Worm (Caenorhabditis elegans) whole organism, L3 larva: ENCODE data around the gene F57B7.2.
"Not testable (repeated sequence)": the region's sequence is repeated elsewhere in the genome, so short reads cannot be mapped to it uniquely, and the experiment has no call there.

Source experiments
- R02D3.7 ChIP-seq: fragments of 150-350 bp; optimal IDR thresholded peaks from 2 replicates; lab custom pipeline; 2014; ENCODE audit warnings: missing biosample characterization, missing genetic modification characterization
- aly-2 ChIP-seq: fragments of 150-350 bp; optimal IDR thresholded peaks from 2 replicates; lab custom pipeline; 2014; ENCODE audit warnings: missing biosample characterization, missing genetic modification characterization
- ceh-16 ChIP-seq: sonication (generic microtip); optimal IDR thresholded peaks from 2 replicates; lab custom pipeline; 2017; ENCODE audit warnings: missing biosample characterization, missing genetic modification characterization
- ceh-9 ChIP-seq: sonication (generic microtip); optimal IDR thresholded peaks from 2 replicates; lab custom pipeline; 2018; ENCODE audit warnings: missing biosample characterization, missing genetic modification characterization
- daf-12 ChIP-seq: fragments of 150-350 bp; optimal IDR thresholded peaks from 2 replicates; lab custom pipeline; 2014; ENCODE audit warnings: missing biosample characterization, missing genetic modification reagents, missing genetic modification characterization
- elt-1 ChIP-seq: fragments of 150-350 bp; optimal IDR thresholded peaks from 2 replicates; lab custom pipeline; 2014; ENCODE audit warnings: missing biosample characterization, missing genetic modification characterization
- elt-2 ChIP-seq: sonication (generic microtip); optimal IDR thresholded peaks from 2 replicates; lab custom pipeline; 2016; ENCODE audit warnings: missing genetic modification reagents, mild to moderate bottlenecking, missing genetic modification characterization, missing compliant biosample characterization
- elt-3 ChIP-seq, 3 experiments: fragments of 150-350 bp in 1 of 3; sonication (generic microtip) in 2 of 3; optimal IDR thresholded peaks; 2 replicates in 2 of 3; 4 replicates in 1 of 3; lab custom pipeline; 2014 to 2017; ENCODE audit warnings: missing biosample characterization in 3 of 3, missing genetic modification characterization in 3 of 3
- eor-1 ChIP-seq, 2 experiments: fragments of 150-350 bp; optimal IDR thresholded peaks; 2 replicates each; lab custom pipeline; 2014 to 2018; ENCODE audit warnings: missing biosample characterization in 2 of 2, missing genetic modification characterization in 2 of 2
- fkh-10 ChIP-seq: sonication (generic microtip); optimal IDR thresholded peaks from 2 replicates; lab custom pipeline; 2017; ENCODE audit warnings: missing biosample characterization, missing genetic modification reagents, missing genetic modification characterization
- fkh-2 ChIP-seq: fragments of 150-350 bp; optimal IDR thresholded peaks from 2 replicates; lab custom pipeline; 2014; ENCODE audit warnings: missing biosample characterization, missing genetic modification reagents, missing genetic modification characterization
- fos-1 ChIP-seq: fragments of 150-350 bp; optimal IDR thresholded peaks from 2 replicates; lab custom pipeline; 2014; ENCODE audit warnings: missing biosample characterization, missing genetic modification characterization
- hmg-11 ChIP-seq: sonication (generic microtip); optimal IDR thresholded peaks from 2 replicates; lab custom pipeline; 2016; ENCODE audit warnings: missing genetic modification characterization, missing compliant biosample characterization
- jun-1 ChIP-seq: fragments of 150-350 bp; optimal IDR thresholded peaks from 2 replicates; lab custom pipeline; 2014; ENCODE audit warnings: missing biosample characterization, missing genetic modification reagents, missing genetic modification characterization
- lsy-12 ChIP-seq: sonication (generic microtip); optimal IDR thresholded peaks from 2 replicates; lab custom pipeline; 2016; ENCODE audit warnings: mild to moderate bottlenecking, missing genetic modification characterization, missing compliant biosample characterization
- mdl-1 ChIP-seq: fragments of 150-350 bp; optimal IDR thresholded peaks from 2 replicates; lab custom pipeline; 2014; ENCODE audit warnings: missing biosample characterization, missing genetic modification characterization
- mml-1 ChIP-seq: fragments of 150-350 bp; sonication (generic microtip); optimal IDR thresholded peaks from 3 replicates; lab custom pipeline; 2014; ENCODE audit warnings: missing biosample characterization, missing genetic modification characterization
- nhr-11 ChIP-seq: fragments of 150-350 bp; optimal IDR thresholded peaks from 2 replicates; lab custom pipeline; 2014; ENCODE audit warnings: missing biosample characterization, missing genetic modification characterization
- nhr-237 ChIP-seq: fragments of 150-350 bp; optimal IDR thresholded peaks from 2 replicates; lab custom pipeline; 2014; ENCODE audit warnings: missing biosample characterization, missing genetic modification characterization
- nhr-28 ChIP-seq: fragments of 150-350 bp; optimal IDR thresholded peaks from 2 replicates; lab custom pipeline; 2014; ENCODE audit warnings: missing biosample characterization, missing genetic modification characterization
- nhr-67 ChIP-seq: fragments of 150-350 bp; optimal IDR thresholded peaks from 2 replicates; lab custom pipeline; 2014; ENCODE audit warnings: missing biosample characterization, missing genetic modification characterization
- nhr-77 ChIP-seq: fragments of 150-350 bp; optimal IDR thresholded peaks from 2 replicates; lab custom pipeline; 2014; ENCODE audit warnings: missing biosample characterization, missing genetic modification characterization
- pha-4 ChIP-seq: fragments of 150-350 bp; optimal IDR thresholded peaks from 2 replicates; lab custom pipeline; 2014; ENCODE audit warnings: missing biosample characterization, missing genetic modification reagents, missing genetic modification characterization
- pqm-1 ChIP-seq: fragments of 150-350 bp; optimal IDR thresholded peaks from 2 replicates; lab custom pipeline; 2017; ENCODE audit warnings: missing biosample characterization, missing genetic modification characterization, inconsistent platforms
- sea-2 ChIP-seq: fragments of 150-350 bp; sonication (generic microtip); optimal IDR thresholded peaks from 4 replicates; lab custom pipeline; 2014; ENCODE audit warnings: missing biosample characterization, missing genetic modification reagents, missing genetic modification characterization
- snpc-4 ChIP-seq: fragments of 150-350 bp; optimal IDR thresholded peaks from 2 replicates; lab custom pipeline; 2014; ENCODE audit warnings: missing biosample characterization, missing genetic modification characterization
- tbx-2 ChIP-seq: sonication (generic microtip); optimal IDR thresholded peaks from 2 replicates; lab custom pipeline; 2016; ENCODE audit warnings: mild to moderate bottlenecking, missing genetic modification characterization, missing compliant biosample characterization
- zag-1 ChIP-seq: fragments of 150-350 bp; optimal IDR thresholded peaks from 2 replicates; lab custom pipeline; 2014; ENCODE audit warnings: missing biosample characterization, missing genetic modification characterization
- ztf-11 ChIP-seq: fragments of 150-350 bp; optimal IDR thresholded peaks from 2 replicates; lab custom pipeline; 2014; ENCODE audit warnings: missing biosample characterization, missing genetic modification characterization

Gene F57B7.2

DNA sequence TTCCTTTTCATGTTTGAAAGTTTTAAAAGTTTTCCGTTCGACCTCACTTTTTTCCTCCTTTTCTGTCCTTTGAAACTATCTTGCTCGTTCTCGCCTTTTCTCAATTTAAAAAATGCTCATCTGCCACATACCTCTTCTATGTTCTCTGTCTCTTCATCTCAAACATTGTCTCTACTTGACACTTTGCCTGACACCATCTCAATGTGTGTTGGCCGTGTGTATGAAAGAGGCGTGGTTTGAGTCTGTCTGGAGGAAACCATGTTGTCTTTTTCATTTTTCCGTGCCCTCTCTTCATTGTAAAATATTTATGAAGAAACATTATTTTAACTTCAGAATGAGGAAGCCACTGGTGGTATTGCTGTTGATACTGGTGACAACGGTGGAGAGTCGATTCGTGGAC is 36.2 kb downstream of the F57B7.2 start, which contains the start of gene K03B8.6:
Gene K03B8.6, plus strand, starts transcription at position 334 of the 400 bp plus-strand sequence.
- TF ChIP-seq ztf-11 = no peak
- no peak for TF ChIP-seq nhr-11 (tag; lab: Kevin White, UChicago)
- TF ChIP-seq elt-1 (tag; lab: Kevin White, UChicago) = no peak
- TF ChIP-seq fkh-10 = no peak
- no peak for TF ChIP-seq jun-1 (tag; lab: Kevin White, UChicago)
- TF ChIP-seq nhr-237 (tag; lab: Kevin White, UChicago) = no peak
- TF ChIP-seq ceh-9 (tag; lab: Kevin White, UChicago) = no peak
- no peak for TF ChIP-seq daf-12
- TF ChIP-seq elt-2 (tag; lab: Kevin White, UChicago) = no peak
- TF ChIP-seq eor-1 (tag; optimal IDR thresholded peaks at IDR 0.05; lab: Kevin White, UChicago) = no peak
- no peak for TF ChIP-seq sea-2 (GFP tag; lab: Kevin White, UChicago)
- no peak for TF ChIP-seq lsy-12 (tag; lab: Kevin White, UChicago)
- no peak for TF ChIP-seq fkh-2 (tag; lab: Kevin White, UChicago)
- TF ChIP-seq aly-2 (tag; lab: Kevin White, UChicago) = no peak
- TF ChIP-seq, all 47 proteins: peak for 0

DNA sequence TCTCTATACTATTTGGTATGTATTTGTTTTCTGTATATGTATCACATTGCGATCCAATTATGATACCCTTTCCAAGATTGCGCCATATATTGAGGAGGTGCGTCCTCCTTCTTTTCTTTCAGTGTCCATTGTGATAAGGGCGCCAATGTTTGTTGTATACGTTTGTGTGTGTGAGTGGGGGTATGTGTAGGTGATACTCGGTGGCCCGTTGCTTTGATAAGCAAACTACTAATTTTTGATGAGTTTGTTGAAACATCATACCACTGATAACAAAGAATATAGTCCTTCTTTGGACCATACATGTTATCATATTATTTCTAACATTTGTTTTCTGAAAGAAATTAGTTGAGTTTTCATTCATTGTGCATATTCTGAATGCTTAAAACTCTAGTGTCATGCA is 39.7 kb downstream of the F57B7.2 start:
- TF ChIP-seq elt-2 (tag; lab: Kevin White, UChicago) (peak; percentile 90), R02D3.7 (tag; lab: Kevin White, UChicago) (no peak), pqm-1 (tag; lab: Kevin White, UChicago) (peak; percentile 64), nhr-67 (tag; lab: Kevin White, UChicago) (no peak), daf-12 (no peak), elt-1 (tag; lab: Kevin White, UChicago) (no peak), fos-1 (tag; lab: Kevin White, UChicago) (no peak), zag-1 (tag; lab: Kevin White, UChicago) (no peak), nhr-11 (tag; lab: Kevin White, UChicago) (no peak), lsy-12 (tag; lab: Kevin White, UChicago) (no peak), snpc-4 (tag; lab: Kevin White, UChicago) (no peak), hmg-11 (no peak)
- TF ChIP-seq, all 47 proteins: peak for 2

DNA sequence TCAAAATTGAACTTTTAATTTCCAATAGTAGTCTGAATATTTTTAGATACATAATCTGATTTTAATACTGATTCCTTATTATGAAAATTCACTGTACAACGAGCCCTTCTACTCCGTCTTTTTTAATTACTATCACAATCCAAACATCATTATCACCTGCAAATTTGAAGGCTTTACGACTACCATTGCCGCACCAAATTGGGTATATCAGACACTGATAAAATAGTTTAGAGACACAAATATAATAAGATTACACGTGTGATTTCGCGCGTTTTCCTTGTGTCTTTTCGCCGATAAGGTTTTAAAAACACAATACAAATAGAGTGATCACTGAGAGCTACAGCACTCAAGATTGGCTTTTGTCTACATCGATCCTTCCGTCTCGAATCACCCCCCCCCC is 40.3 kb downstream of the F57B7.2 start:
- TF ChIP-seq tbx-2 = no peak
- no peak for TF ChIP-seq snpc-4 (tag; lab: Kevin White, UChicago)
- TF ChIP-seq elt-2 (tag; lab: Kevin White, UChicago) = peak; percentile 81
- peak; percentile 76 for TF ChIP-seq pqm-1 (tag; lab: Kevin White, UChicago)
- TF ChIP-seq, all 47 proteins: peak for 2

DNA sequence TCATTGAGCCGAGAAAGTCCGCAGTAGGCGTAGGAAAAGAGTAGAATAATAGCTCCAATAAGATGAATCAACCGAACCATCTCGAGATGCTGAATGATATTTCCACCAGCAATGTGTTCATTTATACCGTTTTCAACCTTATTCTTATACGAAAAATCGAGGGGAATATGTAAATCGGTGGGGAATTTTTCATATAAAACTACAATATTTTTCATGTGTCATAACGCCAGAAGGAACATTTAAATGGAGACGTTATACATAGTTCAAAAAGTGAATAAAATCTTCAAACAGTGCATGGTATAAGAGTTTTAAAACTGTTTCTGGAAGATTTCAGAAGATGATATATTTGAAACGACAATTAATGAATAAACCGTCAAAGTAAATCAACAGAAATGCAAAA is 40.8 kb downstream of the F57B7.2 start, which contains the start of gene nas-19:
Gene nas-19, minus strand, starts transcription at position 101 of the 400 bp plus-strand sequence.
- no peak for TF ChIP-seq R02D3.7 (tag; lab: Kevin White, UChicago)
- TF ChIP-seq pha-4 (tag; lab: Kevin White, UChicago) = no peak
- TF ChIP-seq mml-1 (tag; lab: Kevin White, UChicago) = no peak
- TF ChIP-seq mdl-1 (tag; lab: Kevin White, UChicago) = no peak
- no peak for TF ChIP-seq fkh-2 (tag; lab: Kevin White, UChicago)
- TF ChIP-seq, all 47 proteins: peak for 0

DNA sequence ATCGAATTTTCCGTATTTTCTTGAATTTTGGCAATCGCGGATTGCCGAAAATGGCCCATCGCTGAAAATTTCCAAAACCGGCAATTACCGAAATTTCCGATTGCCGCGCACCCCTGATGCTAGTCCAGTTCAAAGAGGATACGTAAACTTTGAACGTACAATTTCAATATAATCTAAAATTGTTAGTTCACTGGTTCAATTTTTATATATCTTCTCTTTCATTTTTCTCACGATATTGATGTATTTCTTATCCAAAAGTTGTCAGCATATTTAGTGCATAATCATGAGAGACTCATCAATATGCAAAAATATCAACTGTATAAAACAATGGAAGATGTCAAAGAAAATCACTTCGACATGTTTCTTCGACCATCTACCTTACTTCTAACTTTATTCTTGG is 44.8 kb downstream of the F57B7.2 start, which contains the start of gene nas-17:
Gene nas-17, plus strand, starts transcription at position 301 of the 400 bp plus-strand sequence.
- TF ChIP-seq ceh-16 (tag; lab: Kevin White, UChicago) = no peak
- TF ChIP-seq fkh-2 (tag; lab: Kevin White, UChicago) = no peak
- TF ChIP-seq pha-4 (tag; lab: Kevin White, UChicago) = no peak
- no peak for TF ChIP-seq zag-1 (tag; lab: Kevin White, UChicago)
- no peak for TF ChIP-seq elt-3 (tag; optimal IDR thresholded peaks at IDR 0.05; lab: Kevin White, UChicago)
- TF ChIP-seq ceh-9 (tag; lab: Kevin White, UChicago) = no peak

DNA sequence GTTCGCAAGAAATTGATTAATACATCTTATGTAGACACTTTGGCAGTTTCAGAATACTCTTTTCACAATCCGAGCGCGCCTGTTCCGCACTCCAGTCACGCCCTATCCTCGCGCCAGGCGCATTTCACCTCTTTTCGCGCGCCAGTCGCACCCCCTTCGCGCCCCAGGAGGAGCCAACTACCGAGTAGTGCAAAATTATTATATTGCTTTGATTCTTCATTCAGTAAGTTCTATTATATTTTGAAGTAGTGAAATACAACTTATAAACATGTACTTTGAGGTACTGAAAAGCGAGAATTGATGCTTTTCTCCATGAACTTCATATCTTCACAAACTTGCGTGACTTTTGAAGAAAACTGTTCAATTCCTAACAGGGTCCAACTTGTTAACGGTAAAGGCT is 47.3 kb downstream of the F57B7.2 start, which contains the start of gene nas-18:
Gene nas-18, plus strand, starts transcription at position 301 of the 400 bp plus-strand sequence.
- TF ChIP-seq elt-1 (tag; lab: Kevin White, UChicago); nhr-77; nhr-28: not testable (repeated sequence)
- TF ChIP-seq, all 47 proteins: peak for 0; not testable (repeated sequence) for 47
